Worm (Caenorhabditis elegans) whole organism, young adult: ENCODE results near the gene F22B5.5.

Experiments
- B0035.1 ChIP-seq: sonication (generic microtip); optimal IDR thresholded peaks from 2 replicates; lab custom pipeline; 2016; ENCODE audit warnings: missing genetic modification characterization, mild to moderate bottlenecking, missing compliant biosample characterization, missing genotype, missing genetic modification reagents
- D2030.7 ChIP-seq: fragments of 200-800 bp; sonication (Bioruptor generic); IDR thresholded peaks from 2 replicates; pipeline ENCODE4 v1.3.6; 2022; ENCODE audit warnings: missing genetic modification reagents, missing genetic modification characterization, missing compliant biosample characterization
- F23B12.7 ChIP-seq: sonication (generic microtip); optimal IDR thresholded peaks from 2 replicates; lab custom pipeline; 2017; ENCODE audit warnings: missing genetic modification characterization, mild to moderate bottlenecking, missing compliant biosample characterization, antibody characterized with exemption, moderate library complexity; ENCODE audit not compliant: insufficient read depth
- F33H1.4 ChIP-seq: fragments of 200-800 bp; sonication (Bioruptor generic); IDR thresholded peaks from 2 replicates; pipeline ENCODE4 v1.3.6; 2022; ENCODE audit warnings: missing genetic modification reagents, missing genetic modification characterization, missing compliant biosample characterization
- F37B4.10 ChIP-seq: fragments of 200-800 bp; sonication (Bioruptor generic); IDR thresholded peaks from 2 replicates; pipeline ENCODE4 v1.3.6; 2022; ENCODE audit warnings: missing genetic modification characterization, missing compliant biosample characterization
- F39B2.1 ChIP-seq: fragments of 200-800 bp; sonication (Bioruptor generic); IDR thresholded peaks from 2 replicates; pipeline ENCODE4 v1.3.6; 2022; ENCODE audit warnings: missing genetic modification reagents, missing genetic modification characterization, missing compliant biosample characterization
- F49E8.2 ChIP-seq: sonication (generic microtip); optimal IDR thresholded peaks from 3 replicates; lab custom pipeline; 2017; ENCODE audit warnings: missing genetic modification characterization, mild to moderate bottlenecking, missing compliant biosample characterization, antibody characterized with exemption, moderate library complexity; ENCODE audit not compliant: insufficient read depth
- F55B11.4 ChIP-seq: sonication (generic microtip); optimal IDR thresholded peaks from 2 replicates; lab custom pipeline; 2016; ENCODE audit warnings: missing compliant biosample characterization, missing genetic modification characterization, borderline replicate concordance; ENCODE audit not compliant: insufficient read depth
- K11D2.4 ChIP-seq: fragments of 200-800 bp; sonication (Bioruptor generic); IDR thresholded peaks from 2 replicates; pipeline ENCODE4 v1.3.6; 2022; ENCODE audit warnings: missing genetic modification reagents, missing genetic modification characterization, missing compliant biosample characterization
- T07F8.4 ChIP-seq: sonication (generic microtip); optimal IDR thresholded peaks from 2 replicates; lab custom pipeline; 2016; ENCODE audit warnings: mild to moderate bottlenecking, missing genetic modification characterization, moderate library complexity, missing compliant biosample characterization
- T26A5.8 ChIP-seq: sonication (generic microtip); optimal IDR thresholded peaks from 2 replicates; lab custom pipeline; 2016; ENCODE audit warnings: missing genetic modification characterization, missing compliant biosample characterization
- Y53F4B.3 ChIP-seq: fragments of 200-800 bp; sonication (Bioruptor generic); IDR thresholded peaks from 2 replicates; pipeline ENCODE4 v1.3.6; 2022; ENCODE audit warnings: missing genetic modification reagents, missing genetic modification characterization, missing compliant biosample characterization
- Y95B8A.8 ChIP-seq: fragments of 200-800 bp; sonication (Bioruptor generic); IDR thresholded peaks from 2 replicates; pipeline ENCODE4 v1.3.6; 2022; ENCODE audit warnings: missing genetic modification reagents, missing genetic modification characterization, missing compliant biosample characterization
- ZK185.1 ChIP-seq: sonication (generic microtip); optimal IDR thresholded peaks from 2 replicates; lab custom pipeline; 2016; ENCODE audit warnings: mild to moderate bottlenecking, missing genetic modification characterization, missing compliant biosample characterization; ENCODE audit not compliant: poor library complexity, severe bottlenecking
- akir-1 ChIP-seq: fragments of 200-800 bp; sonication (Bioruptor generic); optimal IDR thresholded peaks from 2 replicates; lab custom pipeline; 2018; ENCODE audit warnings: mild to moderate bottlenecking, missing genetic modification characterization, moderate library complexity, missing compliant biosample characterization
- bed-2 ChIP-seq: fragments of 200-800 bp; sonication (Bioruptor generic); IDR thresholded peaks from 2 replicates; pipeline ENCODE4 v1.3.6; 2022; ENCODE audit warnings: missing genetic modification reagents, missing genetic modification characterization, missing compliant biosample characterization
- cebp-1 ChIP-seq, 2 experiments: fragments of 200-800 bp in 1 of 2; sonication (Bioruptor generic) in 1 of 2; sonication (generic microtip) in 1 of 2; IDR thresholded peaks in 1 of 2; optimal IDR thresholded peaks in 1 of 2; 2 replicates each; pipeline versions ENCODE4 v1.3.6 to Lab custom; 2017 to 2022; ENCODE audit warnings: missing compliant biosample characterization in 2 of 2, missing genetic modification characterization in 2 of 2, mild to moderate bottlenecking in 1 of 2, missing genetic modification reagents in 1 of 2, moderate library complexity in 1 of 2
- ceh-91 ChIP-seq: fragments of 200-800 bp; sonication (Bioruptor generic); IDR thresholded peaks from 2 replicates; pipeline ENCODE4 v1.3.6; 2022; ENCODE audit warnings: missing genetic modification reagents, missing genetic modification characterization, missing compliant biosample characterization
- die-1 ChIP-seq: sonication (generic microtip); optimal IDR thresholded peaks from 2 replicates; lab custom pipeline; 2016; ENCODE audit warnings: missing genotype, mild to moderate bottlenecking, missing genetic modification characterization, missing compliant biosample characterization
- him-1 ChIP-seq: sonication (generic microtip); optimal IDR thresholded peaks from 2 replicates; lab custom pipeline; 2016; ENCODE audit warnings: missing genotype, missing genetic modification reagents, missing genetic modification characterization, missing compliant biosample characterization
- let-526 ChIP-seq: fragments of 200-800 bp; sonication (Bioruptor generic); IDR thresholded peaks from 2 replicates; pipeline ENCODE4 v1.3.6; 2022; ENCODE audit warnings: missing genetic modification reagents, missing genetic modification characterization, missing compliant biosample characterization
- lin-35 ChIP-seq, 3 experiments: fragments of 150-350 bp in 2 of 3; sonication (generic microtip) in 1 of 3; optimal IDR thresholded peaks; 2 replicates each; lab custom pipeline; 2014 to 2018; ENCODE audit warnings: missing biosample characterization in 3 of 3, missing genetic modification characterization in 3 of 3, missing genetic modification reagents in 3 of 3
- madf-3 ChIP-seq: fragments of 200-800 bp; sonication (Bioruptor generic); IDR thresholded peaks from 2 replicates; pipeline ENCODE4 v1.3.6; 2022; ENCODE audit warnings: missing genetic modification reagents, missing genetic modification characterization, missing compliant biosample characterization
- madf-8 ChIP-seq: fragments of 200-800 bp; sonication (Bioruptor generic); conservative IDR thresholded peaks from 2 replicates; pipeline ENCODE4 v1.3.6; 2022; ENCODE audit warnings: missing genetic modification reagents, missing genetic modification characterization, missing compliant biosample characterization
- mel-28 ChIP-seq: sonication (generic microtip); optimal IDR thresholded peaks from 2 replicates; lab custom pipeline; 2016; ENCODE audit warnings: borderline replicate concordance, mild to moderate bottlenecking, missing genetic modification characterization, missing compliant biosample characterization
- nfya-1 ChIP-seq: sonication (generic microtip); optimal IDR thresholded peaks from 2 replicates; lab custom pipeline; 2017; ENCODE audit warnings: antibody characterized with exemption, missing compliant biosample characterization, missing genetic modification characterization, borderline replicate concordance; ENCODE audit not compliant: insufficient read depth
- nfyb-1 ChIP-seq: fragments of 200-800 bp; sonication (Bioruptor generic); IDR thresholded peaks from 2 replicates; pipeline ENCODE4 v1.3.6; 2022; ENCODE audit warnings: missing genetic modification reagents, missing genetic modification characterization, missing compliant biosample characterization
- nhr-179 ChIP-seq: sonication (generic microtip); optimal IDR thresholded peaks from 2 replicates; lab custom pipeline; 2016; ENCODE audit warnings: mild to moderate bottlenecking, missing genetic modification characterization, missing compliant biosample characterization
- nhr-27 ChIP-seq: fragments of 200-800 bp; sonication (Bioruptor generic); optimal IDR thresholded peaks from 2 replicates; lab custom pipeline; 2018; ENCODE audit warnings: mild to moderate bottlenecking, missing genetic modification characterization, moderate library complexity, missing compliant biosample characterization
- repo-1 ChIP-seq: sonication (generic microtip); optimal IDR thresholded peaks from 2 replicates; lab custom pipeline; 2017; ENCODE audit warnings: mild to moderate bottlenecking, missing genetic modification characterization, missing compliant biosample characterization
- rpc-1 ChIP-seq, 2 experiments: fragments of 150-350 bp in 1 of 2; sonication (generic microtip) in 1 of 2; optimal IDR thresholded peaks; 2 replicates each; lab custom pipeline; 2014 to 2018; ENCODE audit warnings: missing biosample characterization in 1 of 2, missing genetic modification characterization in 1 of 2, missing genetic modification reagents in 1 of 2, missing genotype in 1 of 2
- sdz-38 ChIP-seq: sonication (generic microtip); optimal IDR thresholded peaks from 2 replicates; lab custom pipeline; 2016; ENCODE audit warnings: missing genotype, missing genetic modification characterization, missing compliant biosample characterization
- sea-2 ChIP-seq: fragments of 200-800 bp; sonication (Bioruptor generic); IDR thresholded peaks from 2 replicates; pipeline ENCODE4 v1.3.6; 2022; ENCODE audit warnings: missing genetic modification characterization, missing compliant biosample characterization
- snpc-3.4 ChIP-seq: sonication (generic microtip); optimal IDR thresholded peaks from 2 replicates; lab custom pipeline; 2017; ENCODE audit warnings: missing genetic modification characterization, mild to moderate bottlenecking, missing compliant biosample characterization, antibody characterized with exemption, moderate library complexity, missing genotype, missing genetic modification reagents
- snpc-4 ChIP-seq, 5 experiments: fragments of 150-350 bp in 1 of 5; sonication (generic microtip) in 4 of 5; optimal IDR thresholded peaks; 2 replicates each; lab custom pipeline; 2014 to 2018; ENCODE audit warnings: missing genetic modification characterization in 5 of 5, missing biosample characterization in 3 of 5, antibody characterized with exemption in 2 of 5, mild to moderate bottlenecking in 2 of 5, missing compliant biosample characterization in 2 of 5, missing genotype in 2 of 5, moderate library complexity in 2 of 5, missing genetic modification reagents in 1 of 5
- tbx-9 ChIP-seq: sonication (generic microtip); optimal IDR thresholded peaks from 2 replicates; lab custom pipeline; 2016; ENCODE audit warnings: borderline replicate concordance, missing genetic modification characterization, inconsistent platforms, missing compliant biosample characterization
- tlf-1 ChIP-seq: fragments of 200-800 bp; sonication (Bioruptor generic); optimal IDR thresholded peaks from 2 replicates; lab custom pipeline; 2018; ENCODE audit warnings: mild to moderate bottlenecking, missing genetic modification characterization, missing compliant biosample characterization
- unc-130 ChIP-seq: sonication (generic microtip); optimal IDR thresholded peaks from 2 replicates; lab custom pipeline; 2016; ENCODE audit warnings: missing genetic modification reagents, missing genetic modification characterization, missing compliant biosample characterization
- unc-62 ChIP-seq: fragments of 150-350 bp; optimal IDR thresholded peaks from 2 replicates; lab custom pipeline; 2014; ENCODE audit warnings: missing biosample characterization, missing genetic modification reagents, missing genetic modification characterization
- xnd-1 ChIP-seq: sonication (generic microtip); optimal IDR thresholded peaks from 2 replicates; lab custom pipeline; 2016; ENCODE audit warnings: missing genotype, missing genetic modification reagents, missing genetic modification characterization, missing compliant biosample characterization
- ztf-18 ChIP-seq: sonication (generic microtip); optimal IDR thresholded peaks from 2 replicates; lab custom pipeline; 2016; ENCODE audit warnings: missing genotype, mild to moderate bottlenecking, missing genetic modification characterization, missing compliant biosample characterization
- ztf-22 ChIP-seq: fragments of 200-800 bp; sonication (Bioruptor generic); optimal IDR thresholded peaks from 2 replicates; lab custom pipeline; 2018; ENCODE audit warnings: mild to moderate bottlenecking, missing genetic modification characterization, moderate library complexity, missing compliant biosample characterization
- ztf-28 ChIP-seq: fragments of 200-800 bp; sonication (Bioruptor generic); IDR thresholded peaks from 2 replicates; pipeline ENCODE4 v1.3.6; 2022; ENCODE audit warnings: missing genetic modification reagents, missing genetic modification characterization, missing compliant biosample characterization
- ztf-3 ChIP-seq: fragments of 200-800 bp; sonication (Bioruptor generic); optimal IDR thresholded peaks from 2 replicates; lab custom pipeline; 2018; ENCODE audit warnings: mild to moderate bottlenecking, missing genetic modification characterization, missing compliant biosample characterization
- ztf-6 ChIP-seq: fragments of 200-800 bp; sonication (Bioruptor generic); IDR thresholded peaks from 2 replicates; pipeline ENCODE4 v1.3.6; 2022; ENCODE audit warnings: missing genetic modification reagents, missing genetic modification characterization, missing compliant biosample characterization

Gene F22B5.5

ce11 chrII:8456681-8457389, 2.4 kb upstream of the F22B5.5 start (continued):
- TF ChIP-seq bed-2 (GFP tag; lab: Robert Waterston, UW): no peak
- TF ChIP-seq sea-2 (GFP tag; lab: Robert Waterston, UW): no peak
- no peak for TF ChIP-seq ztf-18
- TF ChIP-seq unc-130 (GFP tag; lab: Kevin White, UChicago): no peak
- TF ChIP-seq cebp-1 (GFP tag; IDR thresholded peaks at IDR 0.05; lab: Robert Waterston, UW): no peak
- TF ChIP-seq cebp-1 (tag; optimal IDR thresholded peaks at IDR 0.05; lab: Kevin White, UChicago): no peak
- no peak for TF ChIP-seq die-1 (tag; lab: Kevin White, UChicago)
- TF ChIP-seq snpc-4 (GFP tag; optimal IDR thresholded peaks at IDR 0.05; lab: Kevin White, UChicago): no peak
- TF ChIP-seq snpc-4 (tag; optimal IDR thresholded peaks at IDR 0.05; lab: Kevin White, UChicago): no peak
- TF ChIP-seq ceh-91 (GFP tag; lab: Robert Waterston, UW): peak; percentile 81
- TF ChIP-seq nhr-179: no peak
- no peak for TF ChIP-seq unc-62 (GFP tag; lab: Kevin White, UChicago)
- TF ChIP-seq sdz-38 (tag; lab: Kevin White, UChicago): no peak
- TF ChIP-seq K11D2.4 (GFP tag; lab: Robert Waterston, UW): no peak
- TF ChIP-seq F23B12.7: no peak
- peak; percentile 84 for TF ChIP-seq F33H1.4
- no peak for TF ChIP-seq mel-28 (tag; lab: Kevin White, UChicago)
- no peak for TF ChIP-seq rpc-1 (optimal IDR thresholded peaks at IDR 0.05; lab: Kevin White, UChicago)
- TF ChIP-seq rpc-1 (tag; optimal IDR thresholded peaks at IDR 0.05; lab: Kevin White, UChicago): no peak
- no peak for TF ChIP-seq ztf-22 (GFP tag; lab: Kevin White, UChicago)
- TF ChIP-seq F55B11.4: no peak
- TF ChIP-seq repo-1 (tag; lab: Kevin White, UChicago): no peak
- no peak for TF ChIP-seq akir-1 (GFP tag; lab: Kevin White, UChicago)
- peak; percentile 81 for TF ChIP-seq xnd-1 (tag; lab: Kevin White, UChicago)
- no peak for TF ChIP-seq ZK185.1 (tag; lab: Kevin White, UChicago)
- no peak for TF ChIP-seq ztf-3 (GFP tag; lab: Kevin White, UChicago)
- no peak for TF ChIP-seq tbx-9 (tag; lab: Kevin White, UChicago)
- TF ChIP-seq nfyb-1: no peak
- no peak for TF ChIP-seq him-1
- no peak for TF ChIP-seq let-526 (GFP tag; lab: Robert Waterston, UW)
- no peak for TF ChIP-seq B0035.1 (tag; lab: Kevin White, UChicago)
- TF ChIP-seq F49E8.2 (tag; lab: Kevin White, UChicago): peak; percentile 60
- no peak for TF ChIP-seq F39B2.1 (GFP tag; lab: Robert Waterston, UW)
- TF ChIP-seq nfya-1 (tag; lab: Kevin White, UChicago): no peak
- no peak for TF ChIP-seq ztf-6
- TF ChIP-seq D2030.7 (GFP tag; lab: Robert Waterston, UW): peak; percentile 24; the same call in 1 of the 2 replicates
- no peak for TF ChIP-seq lin-35 (GFP tag; optimal IDR thresholded peaks at IDR 0.05; lab: Kevin White, UChicago)
- TF ChIP-seq nhr-27 (tag; lab: Kevin White, UChicago): no peak
- peak; percentile 74 for TF ChIP-seq snpc-3.4 (tag; lab: Kevin White, UChicago)
- TF ChIP-seq tlf-1 (GFP tag; lab: Kevin White, UChicago): peak; percentile 48
- no peak for TF ChIP-seq F37B4.10 (GFP tag; lab: Robert Waterston, UW)
- TF ChIP-seq Y53F4B.3 (GFP tag; lab: Robert Waterston, UW): no peak
- TF ChIP-seq madf-8 (GFP tag; lab: Robert Waterston, UW): peak; percentile 85
- no peak for TF ChIP-seq ztf-28
- no peak for TF ChIP-seq T07F8.4
- TF ChIP-seq Y95B8A.8: no peak
- TF ChIP-seq madf-3: no peak
- no peak for TF ChIP-seq T26A5.8 (tag; lab: Kevin White, UChicago)
